Fruit fly (Drosophila melanogaster): ENCODE measurements around the gene Slc25A46b.

DNA sequence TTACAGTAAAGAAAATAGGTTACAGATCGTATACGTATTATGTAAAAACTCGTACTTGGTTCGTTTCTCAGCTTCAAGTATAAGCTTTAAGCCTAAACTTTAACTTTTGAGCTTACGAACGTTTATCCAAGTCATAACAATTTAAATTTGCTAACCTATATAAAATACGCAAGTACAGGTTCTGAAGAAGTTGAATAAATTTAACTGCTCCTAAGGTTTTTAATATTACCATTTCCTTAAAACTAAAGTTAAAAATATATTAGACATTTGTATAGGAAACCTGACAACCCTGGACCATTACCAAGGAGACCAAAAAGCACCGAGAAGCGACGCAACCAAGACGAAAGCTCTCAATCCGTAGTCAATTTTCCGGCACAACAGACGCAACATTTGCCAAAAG, 23.3 kb downstream of the Slc25A46b start, which contains the start of gene CG5758:
- no peak for TF ChIP-seq E2f1 (GFP tag; IDR thresholded peaks at IDR 0.05)
- TF ChIP-seq Lhr (GFP tag; optimal IDR thresholded peaks at IDR 0.05): peak; percentile 6
- TF ChIP-seq Atf3 (GFP tag; optimal IDR thresholded peaks at IDR 0.05): no peak
- no peak for TF ChIP-seq z (GFP tag; IDR thresholded peaks at IDR 0.05)
- no peak for TF ChIP-seq CG3995 (GFP tag; optimal IDR thresholded peaks at IDR 0.05)
- TF ChIP-seq zfh1 (GFP tag; IDR thresholded peaks at IDR 0.05): no peak
- TF ChIP-seq CG9797 (GFP tag; optimal IDR thresholded peaks at IDR 0.05): no peak

Measured in whole organism, embryonic.